Worm (Caenorhabditis elegans): ENCODE data around the gene F32A5.8.
A peak's percentile ranks its signal among the peaks of the same experiment; 100 is the strongest.

F32A5.8 gene

ce11 chrII:7217047-7217446, 38.9 kb upstream of the F32A5.8 start, which contains the start of gene E04F6.10:
Gene E04F6.10 (minus strand): TSS chrII:7217147.
- TF ChIP-seq nhr-76 (tag; optimal IDR thresholded peaks at IDR 0.05) (no peak), nhr-77 (tag; optimal IDR thresholded peaks at IDR 0.05) (no peak), aly-2 (tag; optimal IDR thresholded peaks at IDR 0.05) (no peak), lin-35 (GFP tag; optimal IDR thresholded peaks at IDR 0.05) (no peak), lin-14 (GFP tag; optimal IDR thresholded peaks at IDR 0.05) (no peak), nhr-11 (tag; optimal IDR thresholded peaks at IDR 0.05) (no peak), efl-3 (GFP tag; optimal IDR thresholded peaks at IDR 0.05) (no peak), ceh-88 (GFP tag; IDR thresholded peaks at IDR 0.05) (no peak), pax-3 (tag; optimal IDR thresholded peaks at IDR 0.05) (no peak), unc-62 (GFP tag; optimal IDR thresholded peaks at IDR 0.05) (no peak), isw-1 (GFP tag; IDR thresholded peaks at IDR 0.05) (no peak), dsc-1 (tag; optimal IDR thresholded peaks at IDR 0.05) (no peak), ceh-82 (tag; optimal IDR thresholded peaks at IDR 0.05) (no peak), ces-1 (GFP tag; optimal IDR thresholded peaks at IDR 0.05) (no peak), unc-130 (tag; optimal IDR thresholded peaks at IDR 0.05) (no peak)

ce11 chrII:7224074-7224473, 31.8 kb upstream of the F32A5.8 start:
- TF ChIP-seq nhr-76 (tag; optimal IDR thresholded peaks at IDR 0.05) (no peak), sptf-1 (tag; optimal IDR thresholded peaks at IDR 0.05) (no peak), tbx-2 (tag; optimal IDR thresholded peaks at IDR 0.05) (no peak), pax-3 (tag; optimal IDR thresholded peaks at IDR 0.05) (no peak), unc-30 (tag; optimal IDR thresholded peaks at IDR 0.05) (no peak), elt-3 (tag; optimal IDR thresholded peaks at IDR 0.05) (no peak)

- TF ChIP-seq nhr-28 (tag; optimal IDR thresholded peaks at IDR 0.05) (no peak), nhr-20 (tag; optimal IDR thresholded peaks at IDR 0.05) (no peak), unc-30 (tag; optimal IDR thresholded peaks at IDR 0.05) (no peak), irx-1 (tag; optimal IDR thresholded peaks at IDR 0.05) (no peak), rnt-1 (tag; optimal IDR thresholded peaks at IDR 0.05) (no peak), C16A3.4 (tag; optimal IDR thresholded peaks at IDR 0.05) (no peak), zip-4 (GFP tag; optimal IDR thresholded peaks at IDR 0.05) (no peak), tbx-2 (tag; optimal IDR thresholded peaks at IDR 0.05) (no peak), mab-9 (GFP tag; IDR thresholded peaks at IDR 0.05) (no peak), xbp-1 (tag; optimal IDR thresholded peaks at IDR 0.05) (no peak), egl-13 (tag; optimal IDR thresholded peaks at IDR 0.05) (no peak), elt-2 (tag; optimal IDR thresholded peaks at IDR 0.05) (no peak), mef-2 (tag; optimal IDR thresholded peaks at IDR 0.05) (no peak), nhr-76 (tag; optimal IDR thresholded peaks at IDR 0.05) (no peak), pqm-1 (tag; optimal IDR thresholded peaks at IDR 0.05) (no peak), nhr-84 (tag; optimal IDR thresholded peaks at IDR 0.05) (no peak), aly-2 (tag; optimal IDR thresholded peaks at IDR 0.05) (no peak), nhr-19 (GFP tag; conservative IDR thresholded peaks at IDR 0.05) (no peak), C34B4.2 (tag; optimal IDR thresholded peaks at IDR 0.05) (no peak)
Measured at ce11 chrII:7225864-7226522, 29.9 kb upstream of the F32A5.8 start, which contains the start of gene clh-3. Gene clh-3 (minus strand): TSS chrII:7225914.

ce11 chrII:7228646-7229200, 27.2 kb upstream of the F32A5.8 start, which contains the start of gene F32A5.4:
Gene F32A5.4 (plus strand): TSS chrII:7229150.
- TF ChIP-seq snpc-4 (tag; optimal IDR thresholded peaks at IDR 0.05) (no peak), skn-1 (tag; optimal IDR thresholded peaks at IDR 0.05) (no peak), F16B12.6 (tag; optimal IDR thresholded peaks at IDR 0.05) (no peak), nhr-76 (tag; optimal IDR thresholded peaks at IDR 0.05) (no peak), nhr-28 (tag; optimal IDR thresholded peaks at IDR 0.05) (no peak), lin-13 (GFP tag; optimal IDR thresholded peaks at IDR 0.05) (no peak), irx-1 (tag; optimal IDR thresholded peaks at IDR 0.05) (no peak), rnt-1 (tag; optimal IDR thresholded peaks at IDR 0.05) (no peak), lsy-2 (tag; optimal IDR thresholded peaks at IDR 0.05) (no peak), unc-30 (tag; optimal IDR thresholded peaks at IDR 0.05) (no peak), unc-130 (tag; optimal IDR thresholded peaks at IDR 0.05) (no peak), tlp-1 (tag; optimal IDR thresholded peaks at IDR 0.05) (no peak), zip-4 (GFP tag; optimal IDR thresholded peaks at IDR 0.05) (no peak), ceh-82 (tag; optimal IDR thresholded peaks at IDR 0.05) (no peak), mab-9 (GFP tag; IDR thresholded peaks at IDR 0.05) (no peak), lin-35 (GFP tag; optimal IDR thresholded peaks at IDR 0.05) (no peak), egl-27 (tag; optimal IDR thresholded peaks at IDR 0.05) (no peak), fkh-10 (GFP tag; optimal IDR thresholded peaks at IDR 0.05) (no peak), dpl-1 (GFP tag; optimal IDR thresholded peaks at IDR 0.05) (no peak), nhr-20 (tag; optimal IDR thresholded peaks at IDR 0.05) (peak; percentile 17), fkh-4 (tag; optimal IDR thresholded peaks at IDR 0.05; ENCODE audit: borderline replicate concordance) (no peak), grh-1 (GFP tag; IDR thresholded peaks at IDR 0.05) (peak; percentile 38), zag-1 (tag; optimal IDR thresholded peaks at IDR 0.05) (no peak)
